Worm (Caenorhabditis elegans): ENCODE data around the gene rib-2.

The rib-2 gene

DNA sequence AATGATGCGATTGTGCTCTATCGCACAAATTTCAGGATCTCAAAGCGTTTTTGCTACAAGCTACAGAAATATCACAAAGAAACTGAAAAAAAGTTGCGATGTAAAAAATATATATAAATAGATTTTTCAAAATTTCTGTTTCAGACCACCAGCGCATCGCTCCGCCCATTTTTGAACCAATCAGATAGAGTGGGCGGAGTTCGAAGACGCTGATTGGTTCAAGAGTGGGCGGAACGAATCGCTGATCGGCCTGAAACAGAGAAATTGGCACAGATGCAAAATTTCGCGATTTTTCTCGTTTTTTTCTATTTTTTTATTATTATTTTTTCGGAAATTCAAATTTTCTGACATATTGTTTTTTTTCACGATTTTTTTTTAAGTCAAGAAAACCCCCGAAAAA is 39.8 kb upstream of the rib-2 start:
- no peak for TF ChIP-seq dox-1 (GFP tag; IDR thresholded peaks at IDR 0.05)
- no peak for TF ChIP-seq chd-7 (tag; optimal IDR thresholded peaks at IDR 0.05)
- no peak for TF ChIP-seq B0035.1 (tag; optimal IDR thresholded peaks at IDR 0.05)
- TF ChIP-seq attf-5 (GFP tag; optimal IDR thresholded peaks at IDR 0.05), result no peak
- TF ChIP-seq ztf-6 (GFP tag; IDR thresholded peaks at IDR 0.05), result no peak
- TF ChIP-seq D2030.7 (GFP tag; IDR thresholded peaks at IDR 0.05), result no peak
- TF ChIP-seq nhr-179 (tag; optimal IDR thresholded peaks at IDR 0.05), result no peak
- TF ChIP-seq C17E4.6 (GFP tag; IDR thresholded peaks at IDR 0.05), result no peak
- no peak for TF ChIP-seq F52B5.7 (tag; optimal IDR thresholded peaks at IDR 0.05)
- no peak for TF ChIP-seq ceh-91 (GFP tag; IDR thresholded peaks at IDR 0.05)

DNA sequence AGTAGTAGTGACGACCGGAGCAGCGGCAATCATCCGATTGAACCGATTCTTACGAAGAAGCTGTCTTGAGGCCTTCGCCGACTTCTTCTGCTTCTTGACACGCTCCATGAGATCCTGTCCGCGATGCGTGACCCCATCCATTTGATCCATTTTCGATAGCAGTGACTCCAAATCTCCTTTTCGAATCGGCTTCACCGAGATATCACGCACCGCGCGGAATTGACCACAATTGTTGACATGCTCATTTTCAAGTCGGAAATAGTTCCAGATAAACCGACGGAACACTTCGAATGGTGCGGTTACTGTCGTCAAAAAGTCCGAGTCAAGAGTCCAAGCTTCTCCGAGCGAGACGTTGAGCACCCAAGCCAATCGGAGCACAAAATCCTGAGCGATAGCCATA is 38.8 kb upstream of the rib-2 start:
- no peak for TF ChIP-seq hmg-20 (GFP tag; IDR thresholded peaks at IDR 0.05)
- no peak for TF ChIP-seq F57C9.4 (tag; optimal IDR thresholded peaks at IDR 0.05)
- no peak for TF ChIP-seq zim-3 (tag; optimal IDR thresholded peaks at IDR 0.05)

- TF ChIP-seq Y67H2A.10 (GFP tag; conservative IDR thresholded peaks at IDR 0.05), result no peak
- TF ChIP-seq him-1 (tag; optimal IDR thresholded peaks at IDR 0.05), result no peak
- TF ChIP-seq pbrm-1 (GFP tag; IDR thresholded peaks at IDR 0.05), result no peak
- TF ChIP-seq Y53F4B.3 (GFP tag; IDR thresholded peaks at IDR 0.05), result no peak
- no peak for TF ChIP-seq F23B12.7 (tag; optimal IDR thresholded peaks at IDR 0.05; ENCODE audit: insufficient read depth)
- no peak for TF ChIP-seq sptf-2 (GFP tag; optimal IDR thresholded peaks at IDR 0.05)
- no peak for TF ChIP-seq T26A5.8 (tag; optimal IDR thresholded peaks at IDR 0.05)
- no peak for TF ChIP-seq hlh-26 (GFP tag; conservative IDR thresholded peaks at IDR 0.05)
- no peak for TF ChIP-seq K11D2.4 (GFP tag; IDR thresholded peaks at IDR 0.05)
These were observed 38.1 kb upstream of the rib-2 start for ce11 chrIII:10704499-10704898.

DNA sequence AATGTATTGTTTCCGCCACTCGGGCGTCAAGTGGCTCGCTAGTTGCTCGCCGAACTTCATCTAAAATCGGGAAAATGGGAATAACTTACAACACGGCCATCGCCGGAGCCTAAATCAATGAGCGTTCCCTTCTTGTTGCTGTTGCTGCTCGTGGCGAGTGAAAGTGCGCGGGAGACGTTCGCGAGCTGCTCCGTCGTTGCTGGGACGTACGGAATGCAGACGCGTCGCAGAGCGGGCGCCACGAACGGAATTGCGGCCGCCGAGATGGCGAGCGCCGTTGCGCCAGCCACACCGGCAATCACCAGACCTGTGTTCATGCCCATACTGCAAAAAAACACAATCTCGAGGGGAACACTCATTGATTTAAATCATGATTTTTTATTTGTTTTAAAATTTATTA is 36.1 kb upstream of the rib-2 start:
- TF ChIP-seq ceh-58 (GFP tag; IDR thresholded peaks at IDR 0.05) (no peak), athp-1 (tag; optimal IDR thresholded peaks at IDR 0.05) (peak; percentile 3), zim-3 (tag; optimal IDR thresholded peaks at IDR 0.05) (no peak), ztf-22 (GFP tag; optimal IDR thresholded peaks at IDR 0.05) (no peak), zfh-2 (GFP tag; conservative IDR thresholded peaks at IDR 0.05) (peak; percentile 84), aptf-3 (GFP tag; IDR thresholded peaks at IDR 0.05) (no peak), C06A6.2 (GFP tag; conservative IDR thresholded peaks at IDR 0.05) (peak; percentile 30; the same call in 1 of the 2 replicates), hmg-1.2 (GFP tag; IDR thresholded peaks at IDR 0.05) (0 out of 2 replicates have a peak, but pooled peaks have one; percentile 31), cebp-2 (GFP tag; IDR thresholded peaks at IDR 0.05) (0 out of 2 replicates have a peak, but pooled peaks have one; percentile 43), egrh-3 (GFP tag; IDR thresholded peaks at IDR 0.05) (peak; percentile 88), unc-130 (GFP tag; optimal IDR thresholded peaks at IDR 0.05) (no peak), mcd-1 (GFP tag; IDR thresholded peaks at IDR 0.05) (peak; percentile 23; the same call in 1 of the 2 replicates), aptf-2 (GFP tag; conservative IDR thresholded peaks at IDR 0.05) (0 out of 2 replicates have a peak, but pooled peaks have one; percentile 16), B0336.3 (GFP tag; IDR thresholded peaks at IDR 0.05) (peak; percentile 6; the same call in 1 of the 2 replicates), F33H1.4 (GFP tag; IDR thresholded peaks at IDR 0.05) (no peak), madf-6 (GFP tag; IDR thresholded peaks at IDR 0.05) (peak; percentile 21; the same call in 1 of the 2 replicates), ceh-91 (GFP tag; IDR thresholded peaks at IDR 0.05) (0 out of 2 replicates have a peak, but pooled peaks have one; percentile 26), nfyb-1 (GFP tag; IDR thresholded peaks at IDR 0.05) (peak; percentile 20; the same call in 1 of the 2 replicates)

All from whole organism, young adult.